Worm (Caenorhabditis elegans) whole organism, L3 larva: Measurements from ENCODE around the gene C45G9.4.
"Not testable (repeated sequence)": the region's sequence is repeated elsewhere in the genome, so short reads cannot be mapped to it uniquely, and the experiment has no call there.

Experiments
- R02D3.7 ChIP-seq: fragments of 150-350 bp; optimal IDR thresholded peaks from 2 replicates; lab custom pipeline; 2014; ENCODE audit warnings: missing biosample characterization, missing genetic modification characterization
- ZK546.5 ChIP-seq: sonication (generic microtip); optimal IDR thresholded peaks from 2 replicates; lab custom pipeline; 2017; ENCODE audit warnings: missing biosample characterization, missing genetic modification characterization
- aly-2 ChIP-seq: fragments of 150-350 bp; optimal IDR thresholded peaks from 2 replicates; lab custom pipeline; 2014; ENCODE audit warnings: missing biosample characterization, missing genetic modification characterization
- ama-1 ChIP-seq: fragments of 150-350 bp; optimal IDR thresholded peaks from 2 replicates; lab custom pipeline; 2018
- ceh-16 ChIP-seq: sonication (generic microtip); optimal IDR thresholded peaks from 2 replicates; lab custom pipeline; 2017; ENCODE audit warnings: missing biosample characterization, missing genetic modification characterization
- ceh-9 ChIP-seq: sonication (generic microtip); optimal IDR thresholded peaks from 2 replicates; lab custom pipeline; 2018; ENCODE audit warnings: missing biosample characterization, missing genetic modification characterization
- daf-12 ChIP-seq: fragments of 150-350 bp; optimal IDR thresholded peaks from 2 replicates; lab custom pipeline; 2014; ENCODE audit warnings: missing biosample characterization, missing genetic modification reagents, missing genetic modification characterization
- egl-27 ChIP-seq: sonication (generic microtip); optimal IDR thresholded peaks from 4 replicates; lab custom pipeline; 2017; ENCODE audit warnings: missing biosample characterization, missing genetic modification reagents, missing genetic modification characterization
- egl-5 ChIP-seq: fragments of 150-350 bp; optimal IDR thresholded peaks from 2 replicates; lab custom pipeline; 2017; ENCODE audit warnings: missing biosample characterization, missing genetic modification reagents, missing genetic modification characterization, inconsistent platforms
- eor-1 ChIP-seq, 2 experiments: fragments of 150-350 bp; optimal IDR thresholded peaks; 2 replicates each; lab custom pipeline; 2014 to 2018; ENCODE audit warnings: missing biosample characterization in 2 of 2, missing genetic modification characterization in 2 of 2
- fkh-10 ChIP-seq: sonication (generic microtip); optimal IDR thresholded peaks from 2 replicates; lab custom pipeline; 2017; ENCODE audit warnings: missing biosample characterization, missing genetic modification reagents, missing genetic modification characterization
- fos-1 ChIP-seq: fragments of 150-350 bp; optimal IDR thresholded peaks from 2 replicates; lab custom pipeline; 2014; ENCODE audit warnings: missing biosample characterization, missing genetic modification characterization
- hmg-11 ChIP-seq: sonication (generic microtip); optimal IDR thresholded peaks from 2 replicates; lab custom pipeline; 2016; ENCODE audit warnings: missing genetic modification characterization, missing compliant biosample characterization
- lin-15B ChIP-seq: fragments of 150-350 bp; optimal IDR thresholded peaks from 2 replicates; lab custom pipeline; 2014; ENCODE audit warnings: missing biosample characterization, missing genetic modification characterization
- lsy-12 ChIP-seq: sonication (generic microtip); optimal IDR thresholded peaks from 2 replicates; lab custom pipeline; 2016; ENCODE audit warnings: mild to moderate bottlenecking, missing genetic modification characterization, missing compliant biosample characterization
- mdl-1 ChIP-seq: fragments of 150-350 bp; optimal IDR thresholded peaks from 2 replicates; lab custom pipeline; 2014; ENCODE audit warnings: missing biosample characterization, missing genetic modification characterization
- mml-1 ChIP-seq: fragments of 150-350 bp; sonication (generic microtip); optimal IDR thresholded peaks from 3 replicates; lab custom pipeline; 2014; ENCODE audit warnings: missing biosample characterization, missing genetic modification characterization
- nfya-1 ChIP-seq: sonication (generic microtip); optimal IDR thresholded peaks from 2 replicates; lab custom pipeline; 2017; ENCODE audit warnings: missing genetic modification characterization, mild to moderate bottlenecking, missing compliant biosample characterization, antibody characterized with exemption, moderate library complexity; ENCODE audit not compliant: insufficient read depth
- nhr-11 ChIP-seq: fragments of 150-350 bp; optimal IDR thresholded peaks from 2 replicates; lab custom pipeline; 2014; ENCODE audit warnings: missing biosample characterization, missing genetic modification characterization
- nhr-12 ChIP-seq: fragments of 150-350 bp; optimal IDR thresholded peaks from 2 replicates; lab custom pipeline; 2014; ENCODE audit warnings: missing biosample characterization, missing genetic modification characterization
- nhr-23 ChIP-seq: fragments of 150-350 bp; optimal IDR thresholded peaks from 2 replicates; lab custom pipeline; 2014; ENCODE audit warnings: missing biosample characterization, missing genetic modification reagents, missing genetic modification characterization
- nhr-237 ChIP-seq: fragments of 150-350 bp; optimal IDR thresholded peaks from 2 replicates; lab custom pipeline; 2014; ENCODE audit warnings: missing biosample characterization, missing genetic modification characterization
- nhr-25 ChIP-seq: sonication (generic microtip); optimal IDR thresholded peaks from 2 replicates; lab custom pipeline; 2017; ENCODE audit warnings: missing biosample characterization, missing genetic modification characterization
- nhr-28 ChIP-seq: fragments of 150-350 bp; optimal IDR thresholded peaks from 2 replicates; lab custom pipeline; 2014; ENCODE audit warnings: missing biosample characterization, missing genetic modification characterization
- nhr-43 ChIP-seq: sonication (generic microtip); optimal IDR thresholded peaks from 2 replicates; lab custom pipeline; 2016; ENCODE audit warnings: mild to moderate bottlenecking, missing genetic modification characterization, missing compliant biosample characterization; ENCODE audit not compliant: poor library complexity, severe bottlenecking
- nhr-67 ChIP-seq: fragments of 150-350 bp; optimal IDR thresholded peaks from 2 replicates; lab custom pipeline; 2014; ENCODE audit warnings: missing biosample characterization, missing genetic modification characterization
- nhr-76 ChIP-seq: fragments of 150-350 bp; sonication (generic microtip); optimal IDR thresholded peaks from 5 replicates; lab custom pipeline; 2014; ENCODE audit warnings: missing biosample characterization, missing genetic modification characterization
- nhr-77 ChIP-seq: fragments of 150-350 bp; optimal IDR thresholded peaks from 2 replicates; lab custom pipeline; 2014; ENCODE audit warnings: missing biosample characterization, missing genetic modification characterization
- pha-4 ChIP-seq: fragments of 150-350 bp; optimal IDR thresholded peaks from 2 replicates; lab custom pipeline; 2014; ENCODE audit warnings: missing biosample characterization, missing genetic modification reagents, missing genetic modification characterization
- pqm-1 ChIP-seq: fragments of 150-350 bp; optimal IDR thresholded peaks from 2 replicates; lab custom pipeline; 2017; ENCODE audit warnings: missing biosample characterization, missing genetic modification characterization, inconsistent platforms
- sea-2 ChIP-seq: fragments of 150-350 bp; sonication (generic microtip); optimal IDR thresholded peaks from 4 replicates; lab custom pipeline; 2014; ENCODE audit warnings: missing biosample characterization, missing genetic modification reagents, missing genetic modification characterization
- skn-1 ChIP-seq: fragments of 150-350 bp; optimal IDR thresholded peaks from 2 replicates; lab custom pipeline; 2014; ENCODE audit warnings: missing biosample characterization, missing genetic modification characterization
- snpc-4 ChIP-seq: fragments of 150-350 bp; optimal IDR thresholded peaks from 2 replicates; lab custom pipeline; 2014; ENCODE audit warnings: missing biosample characterization, missing genetic modification characterization
- tbx-2 ChIP-seq: sonication (generic microtip); optimal IDR thresholded peaks from 2 replicates; lab custom pipeline; 2016; ENCODE audit warnings: mild to moderate bottlenecking, missing genetic modification characterization, missing compliant biosample characterization
- unc-39 ChIP-seq: sonication (generic microtip); optimal IDR thresholded peaks from 4 replicates; lab custom pipeline; 2017; ENCODE audit warnings: missing biosample characterization, missing genetic modification characterization
- unc-62 ChIP-seq: fragments of 150-350 bp; sonication (generic microtip); optimal IDR thresholded peaks from 4 replicates; lab custom pipeline; 2014; ENCODE audit warnings: missing biosample characterization, missing genetic modification reagents, missing genetic modification characterization
- zag-1 ChIP-seq: fragments of 150-350 bp; optimal IDR thresholded peaks from 2 replicates; lab custom pipeline; 2014; ENCODE audit warnings: missing biosample characterization, missing genetic modification characterization
- ztf-11 ChIP-seq: fragments of 150-350 bp; optimal IDR thresholded peaks from 2 replicates; lab custom pipeline; 2014; ENCODE audit warnings: missing biosample characterization, missing genetic modification characterization
- ztf-4 ChIP-seq: fragments of 150-350 bp; optimal IDR thresholded peaks from 2 replicates; lab custom pipeline; 2014; ENCODE audit warnings: missing biosample characterization, missing genetic modification characterization

C45G9.4 gene

DNA sequence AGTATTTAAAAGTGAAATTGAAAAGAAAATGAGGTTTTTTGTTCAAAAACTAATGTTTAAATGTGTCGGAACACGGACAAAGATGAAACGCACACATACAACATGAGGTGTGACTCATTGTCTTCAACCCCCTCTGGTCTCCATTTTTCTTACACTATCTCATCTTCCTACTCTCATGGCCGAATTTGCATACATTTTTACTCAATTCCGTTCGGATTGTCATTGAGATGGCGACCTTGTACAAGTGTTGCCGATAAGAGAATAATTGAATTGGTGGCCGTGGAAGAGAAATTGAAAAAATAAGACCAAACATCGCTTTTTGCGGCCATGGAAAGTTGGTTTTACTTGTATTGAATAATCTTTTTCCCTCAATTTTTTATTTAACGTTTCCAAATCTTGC lies 15.3 kb upstream of the C45G9.4 start, which contains the start of gene txbp-3 (continued):
- TF ChIP-seq nfya-1 (tag; lab: Kevin White, UChicago), result peak; percentile 20
- TF ChIP-seq sea-2 (GFP tag; lab: Kevin White, UChicago), result no peak
- no peak for TF ChIP-seq tbx-2 (tag; lab: Kevin White, UChicago)
- peak; percentile 70 for TF ChIP-seq lin-15B (tag; lab: Kevin White, UChicago)
- no peak for TF ChIP-seq zag-1 (tag; lab: Kevin White, UChicago)
- peak; percentile 27 for TF ChIP-seq nhr-23 (tag; lab: Kevin White, UChicago)
- TF ChIP-seq unc-39 (tag; lab: Kevin White, UChicago), result no peak
- peak; percentile 0 for TF ChIP-seq pqm-1 (tag; lab: Kevin White, UChicago)
- TF ChIP-seq aly-2 (tag; lab: Kevin White, UChicago), result no peak
- TF ChIP-seq ama-1, result no peak
- no peak for TF ChIP-seq skn-1
- TF ChIP-seq nhr-11 (tag; lab: Kevin White, UChicago), result no peak
- TF ChIP-seq fkh-10 (GFP tag; lab: Kevin White, UChicago), result peak; percentile 17

DNA sequence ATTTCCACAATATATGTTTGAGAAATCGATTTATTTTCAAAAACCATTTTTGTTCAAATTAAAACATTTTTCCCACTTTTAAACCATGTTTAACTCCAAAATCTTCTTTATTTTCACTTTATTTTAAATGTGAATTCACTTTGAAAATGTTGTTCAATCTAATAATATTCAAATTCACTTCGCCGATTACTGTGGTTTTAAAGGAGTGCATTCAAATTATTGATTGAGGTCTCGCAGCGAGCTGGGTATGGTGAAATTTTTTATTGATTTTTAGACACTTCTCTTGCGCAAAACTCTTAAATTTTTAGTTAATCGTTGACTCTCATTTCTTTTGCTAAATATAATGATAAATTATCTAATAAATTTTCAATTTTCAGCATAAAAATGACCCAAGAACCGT lies 14.8 kb upstream of the C45G9.4 start, which contains the start of gene C45G9.5:
TSS of gene C45G9.5 (plus strand) at position 378 of the 400 bp plus-strand sequence.
- TF ChIP-seq nhr-76 (tag; lab: Kevin White, UChicago) (no peak), eor-1 (tag; optimal IDR thresholded peaks at IDR 0.05; lab: Kevin White, UChicago) (no peak), nhr-67 (tag; lab: Kevin White, UChicago) (no peak), unc-39 (tag; lab: Kevin White, UChicago) (no peak), ztf-11 (no peak), R02D3.7 (no peak)

DNA sequence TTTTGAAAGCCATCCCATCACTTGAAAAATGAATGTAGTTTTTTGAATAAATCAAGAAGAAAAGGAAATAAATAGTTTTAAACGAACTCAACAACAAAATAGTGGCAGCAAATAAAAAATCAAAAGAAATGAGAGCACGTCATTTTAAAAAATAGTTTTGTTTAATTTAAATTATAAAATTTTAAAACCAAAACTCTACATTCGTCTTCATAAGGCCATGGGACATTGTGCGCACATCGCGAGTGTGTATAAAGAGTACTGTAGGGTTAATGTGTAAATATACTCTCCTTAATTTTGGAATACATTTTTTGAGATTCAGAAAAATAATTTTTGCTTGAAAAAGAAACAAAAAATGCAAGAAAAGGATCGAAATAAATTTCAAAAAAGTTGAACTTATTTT lies 10.6 kb upstream of the C45G9.4 start, which contains the start of gene C45G9.15:
TSS of gene C45G9.15 (minus strand) at position 101 of the 400 bp plus-strand sequence.
- TF ChIP-seq ztf-4 (tag; lab: Kevin White, UChicago) (no peak), nhr-12 (tag; lab: Kevin White, UChicago) (no peak), nhr-25 (tag; lab: Kevin White, UChicago) (no peak), R02D3.7 (no peak), egl-5 (tag; lab: Kevin White, UChicago) (no peak), ZK546.5 (tag; lab: Kevin White, UChicago) (no peak), nhr-237 (tag; lab: Kevin White, UChicago) (no peak), daf-12 (no peak), unc-62 (GFP tag; lab: Kevin White, UChicago) (no peak), unc-39 (tag; lab: Kevin White, UChicago) (no peak), nhr-43 (tag; lab: Kevin White, UChicago) (no peak), mml-1 (tag; lab: Kevin White, UChicago) (no peak), aly-2 (tag; lab: Kevin White, UChicago) (no peak), fos-1 (no peak), nhr-23 (tag; lab: Kevin White, UChicago) (no peak), nhr-76 (tag; lab: Kevin White, UChicago) (no peak)
- TF ChIP-seq, all 47 proteins: peak for 0

DNA sequence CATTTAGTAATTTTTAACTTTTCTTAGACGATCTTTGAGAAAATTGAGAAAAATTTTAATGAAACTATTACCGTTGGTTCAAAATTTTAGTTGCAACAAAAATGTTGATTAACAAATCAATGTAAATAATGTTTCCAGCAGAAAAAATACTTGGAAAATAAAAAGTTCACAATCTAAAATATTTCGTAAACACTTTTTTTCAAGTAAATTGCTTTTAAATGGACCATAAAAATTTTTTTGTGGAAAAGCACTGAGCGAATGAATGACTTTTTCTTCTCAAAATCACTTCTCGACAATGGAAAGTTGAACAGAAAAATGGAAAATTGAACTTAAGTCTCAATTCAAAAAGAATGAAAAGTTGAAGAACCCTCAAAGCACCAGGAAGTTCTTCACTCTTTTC lies 9.0 kb upstream of the C45G9.4 start, which contains the start of gene C45G9.8:
TSS of gene C45G9.8 (minus strand) at position 101 of the 400 bp plus-strand sequence.
- TF ChIP-seq daf-12, result no peak
- TF ChIP-seq snpc-4 (tag; lab: Kevin White, UChicago), result no peak
- no peak for TF ChIP-seq hmg-11
- TF ChIP-seq egl-27 (tag; lab: Kevin White, UChicago), result no peak

DNA sequence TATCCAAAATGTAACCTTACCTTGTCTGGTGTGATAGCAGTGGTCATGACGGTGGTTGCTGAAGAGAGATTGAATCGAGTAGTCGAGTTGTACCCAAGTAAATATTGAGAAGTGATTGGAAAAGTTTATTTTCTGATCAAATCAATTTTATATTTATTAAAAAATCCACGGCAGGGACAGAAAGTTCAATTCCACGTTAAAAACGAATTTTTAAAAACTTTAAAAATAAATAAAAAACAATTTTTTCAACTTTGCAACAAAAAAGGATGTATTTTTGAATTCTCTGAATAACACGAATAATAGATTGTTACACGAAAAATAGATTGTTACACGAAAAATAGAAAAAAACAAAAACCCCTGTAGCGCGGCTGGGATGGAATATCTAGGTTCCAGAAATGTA lies 6.8 kb upstream of the C45G9.4 start, which contains the start of gene C45G9.9:
TSS of gene C45G9.9 (minus strand) at position 101 of the 400 bp plus-strand sequence.
- not testable (repeated sequence) for TF ChIP-seq tbx-2 (tag; lab: Kevin White, UChicago); mdl-1 (tag; lab: Kevin White, UChicago); sea-2 (GFP tag; lab: Kevin White, UChicago)

DNA sequence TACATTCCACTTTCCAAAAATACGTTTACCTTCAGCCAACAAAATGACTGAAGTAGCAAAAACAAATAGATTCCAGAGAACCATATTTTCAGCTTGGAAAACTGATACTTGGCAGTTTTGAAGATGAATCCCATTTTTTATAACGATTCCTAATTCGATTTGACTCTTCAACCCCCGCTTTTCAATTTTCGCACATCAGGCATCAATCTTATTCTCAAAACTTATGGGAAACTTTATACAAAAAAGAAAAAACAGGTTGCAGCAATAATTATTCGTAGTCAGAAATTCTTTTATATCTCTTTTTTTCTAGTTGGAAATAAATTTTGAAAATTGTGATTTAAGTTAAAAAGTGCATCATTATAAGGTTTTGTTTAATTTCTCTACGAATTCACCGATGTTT lies 708 bp upstream of the C45G9.4 start, which contains the start of gene C45G9.10:
TSS of gene C45G9.10 (minus strand) at position 101 of the 400 bp plus-strand sequence.
- no peak for TF ChIP-seq nhr-77 (tag; lab: Kevin White, UChicago)
- TF ChIP-seq ztf-11, result no peak
- no peak for TF ChIP-seq ceh-16
- no peak for TF ChIP-seq daf-12
- TF ChIP-seq eor-1 (tag; optimal IDR thresholded peaks at IDR 0.05; lab: Kevin White, UChicago), result no peak
- TF ChIP-seq mml-1 (tag; lab: Kevin White, UChicago), result no peak
- TF ChIP-seq ceh-9, result no peak
- TF ChIP-seq unc-39 (tag; lab: Kevin White, UChicago), result no peak
- no peak for TF ChIP-seq ztf-4 (tag; lab: Kevin White, UChicago)
- no peak for TF ChIP-seq pha-4
- TF ChIP-seq nhr-12 (tag; lab: Kevin White, UChicago), result no peak
- no peak for TF ChIP-seq nhr-67 (tag; lab: Kevin White, UChicago)
- TF ChIP-seq lsy-12 (tag; lab: Kevin White, UChicago), result no peak
- no peak for TF ChIP-seq nhr-28 (tag; lab: Kevin White, UChicago)
- no peak for TF ChIP-seq nhr-76 (tag; lab: Kevin White, UChicago)
